Worm (Caenorhabditis elegans): Measurements from ENCODE around the gene gtbp-1.
A peak's percentile ranks its signal among the peaks of the same experiment; 100 is the strongest.

gtbp-1 gene

ce11 chrIV:10164086-10164485 is 35.3 kb upstream of the gtbp-1 start:
- peak; percentile 28; the same call in 1 of the 2 replicates for TF ChIP-seq lin-38 (GFP tag; IDR thresholded peaks at IDR 0.05)
- TF ChIP-seq skn-1 (tag; optimal IDR thresholded peaks at IDR 0.05), result no peak

ce11 chrIV:10161706-10162105 is 33.0 kb upstream of the gtbp-1 start, which contains the start of gene pps-1:
Gene pps-1 (plus strand): TSS chrIV:10162006.
- TF ChIP-seq pha-4 (GFP tag; IDR thresholded peaks at IDR 0.05) (no peak), pha-4 (tag; optimal IDR thresholded peaks at IDR 0.05) (no peak), spr-1 (tag; optimal IDR thresholded peaks at IDR 0.05) (no peak), hmg-1.1 (GFP tag; IDR thresholded peaks at IDR 0.05) (no peak), daf-19 (GFP tag; conservative IDR thresholded peaks at IDR 0.05) (0 out of 2 replicates have a peak, but pooled peaks have one; percentile 13), nhr-41 (GFP tag; IDR thresholded peaks at IDR 0.05) (no peak), nhr-10 (tag; optimal IDR thresholded peaks at IDR 0.05) (no peak), daf-12 (tag; optimal IDR thresholded peaks at IDR 0.05) (no peak), sdz-12 (GFP tag; optimal IDR thresholded peaks at IDR 0.05) (no peak), snpc-1.2 (GFP tag; IDR thresholded peaks at IDR 0.05) (no peak)

ce11 chrIV:10157489-10158088 is 28.8 kb upstream of the gtbp-1 start, which contains the start of gene ttr-53:
Gene ttr-53 (plus strand): TSS chrIV:10158038.
- TF ChIP-seq aha-1 (tag) (peak; percentile 30), nhr-42 (GFP tag; IDR thresholded peaks at IDR 0.05) (no peak), attf-4 (tag; optimal IDR thresholded peaks at IDR 0.05) (no peak), pqm-1 (tag; optimal IDR thresholded peaks at IDR 0.05) (no peak), zfp-2 (tag; optimal IDR thresholded peaks at IDR 0.05) (no peak), unc-62 (GFP tag; optimal IDR thresholded peaks at IDR 0.05 in 1 of 2) (no peak), unc-62 (tag; optimal IDR thresholded peaks at IDR 0.05) (no peak), dmd-6 (GFP tag; IDR thresholded peaks at IDR 0.05) (0 out of 2 replicates have a peak, but pooled peaks have one; percentile 11), hlh-30 (tag; optimal IDR thresholded peaks at IDR 0.05; ENCODE audit: insufficient read depth) (no peak), madf-9 (GFP tag; conservative IDR thresholded peaks at IDR 0.05) (no peak), snpc-4 (tag; optimal IDR thresholded peaks at IDR 0.05) (no peak)

ce11 chrIV:10157034-10157433 is 28.3 kb upstream of the gtbp-1 start:
- TF ChIP-seq unc-39 (tag; optimal IDR thresholded peaks at IDR 0.05) (no peak), Y75B8A.6 (GFP tag; IDR thresholded peaks at IDR 0.05) (no peak), F10B5.3 (tag; optimal IDR thresholded peaks at IDR 0.05) (no peak), hif-1 (tag; optimal IDR thresholded peaks at IDR 0.05) (no peak), jun-1 (tag; optimal IDR thresholded peaks at IDR 0.05) (no peak), snpc-1.2 (GFP tag; IDR thresholded peaks at IDR 0.05) (peak; percentile 63; the same call in 1 of the 2 replicates), lin-13 (GFP tag; optimal IDR thresholded peaks at IDR 0.05) (no peak)

ce11 chrIV:10155475-10155874 is 26.7 kb upstream of the gtbp-1 start, which contains the start of gene ttr-54:
Gene ttr-54 (plus strand): TSS chrIV:10155775.
- TF ChIP-seq D1046.2 (GFP tag; IDR thresholded peaks at IDR 0.05) (no peak), hlh-30 (tag; optimal IDR thresholded peaks at IDR 0.05; ENCODE audit: insufficient read depth) (peak; percentile 10)

ce11 chrIV:10153479-10153878 is 24.7 kb upstream of the gtbp-1 start:
- no peak for TF ChIP-seq saeg-2 (GFP tag; IDR thresholded peaks at IDR 0.05)
- TF ChIP-seq unc-62 (GFP tag; optimal IDR thresholded peaks at IDR 0.05 in 1 of 2), result peak in 1 of 2 experiments; percentile 95
- no peak for TF ChIP-seq unc-62 (tag; optimal IDR thresholded peaks at IDR 0.05)
- TF ChIP-seq zfp-2 (tag; optimal IDR thresholded peaks at IDR 0.05), result no peak
